Worm (Caenorhabditis elegans) whole organism, young adult: ENCODE data around the gene del-8.

Experiments used
- F37B4.10 ChIP-seq: fragments of 200-800 bp; sonication (Bioruptor generic); IDR thresholded peaks from 2 replicates; pipeline ENCODE4 v1.3.6; 2022; ENCODE audit warnings: missing genetic modification characterization, missing compliant biosample characterization
- Y53G8AR.9 ChIP-seq: fragments of 200-800 bp; sonication (Bioruptor generic); conservative IDR thresholded peaks from 2 replicates; pipeline ENCODE4 v1.3.6; 2022; ENCODE audit warnings: missing genetic modification reagents, missing genetic modification characterization, missing compliant biosample characterization
- die-1 ChIP-seq: sonication (generic microtip); optimal IDR thresholded peaks from 2 replicates; lab custom pipeline; 2016; ENCODE audit warnings: missing genotype, mild to moderate bottlenecking, missing genetic modification characterization, missing compliant biosample characterization
- egl-44 ChIP-seq: fragments of 200-800 bp; sonication (Bioruptor generic); IDR thresholded peaks from 2 replicates; pipeline ENCODE4 v1.3.6; 2022; ENCODE audit warnings: missing genetic modification reagents, missing genetic modification characterization, missing compliant biosample characterization
- egrh-3 ChIP-seq: fragments of 200-800 bp; sonication (Bioruptor generic); IDR thresholded peaks from 2 replicates; pipeline ENCODE4 v1.3.6; 2022; ENCODE audit warnings: missing genetic modification reagents, missing genetic modification characterization, missing compliant biosample characterization
- sdz-38 ChIP-seq: sonication (generic microtip); optimal IDR thresholded peaks from 2 replicates; lab custom pipeline; 2016; ENCODE audit warnings: missing genotype, missing genetic modification characterization, missing compliant biosample characterization
- snpc-3.4 ChIP-seq: sonication (generic microtip); optimal IDR thresholded peaks from 2 replicates; lab custom pipeline; 2017; ENCODE audit warnings: missing genetic modification characterization, mild to moderate bottlenecking, missing compliant biosample characterization, antibody characterized with exemption, moderate library complexity, missing genotype, missing genetic modification reagents

DNA sequence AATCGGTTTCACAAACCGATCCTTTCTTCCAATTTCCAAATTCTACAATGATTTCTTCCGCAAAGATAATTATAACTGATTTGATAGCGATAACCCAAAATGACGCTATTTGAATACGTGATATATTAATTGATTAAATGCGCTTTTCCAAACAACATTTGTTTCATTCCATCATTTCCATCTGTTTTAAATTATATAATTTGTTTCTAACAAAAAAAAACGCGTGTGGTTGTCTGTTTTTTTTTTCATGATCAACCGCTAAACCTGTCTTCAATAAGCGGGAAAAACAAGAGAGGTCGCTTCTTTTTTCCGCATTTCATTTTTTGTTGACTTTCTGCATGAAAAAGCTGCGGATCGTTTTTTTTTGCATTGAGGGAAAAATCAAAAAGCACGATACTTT lies 8.1 kb downstream of the del-8 start:
- TF ChIP-seq sdz-38 (tag; lab: Kevin White, UChicago): no peak
- TF ChIP-seq F37B4.10 (GFP tag; lab: Robert Waterston, UW): no peak
- no peak for TF ChIP-seq snpc-3.4 (tag; lab: Kevin White, UChicago)
- TF ChIP-seq die-1: no peak
- no peak for TF ChIP-seq egl-44 (GFP tag; lab: Robert Waterston, UW)
- TF ChIP-seq Y53G8AR.9 (GFP tag; lab: Robert Waterston, UW): no peak
- TF ChIP-seq egrh-3 (GFP tag; lab: Robert Waterston, UW): no peak
